Worm (Caenorhabditis elegans) whole organism, mixed stage, embryonic: ENCODE results near the gene ZK354.9.
"Not testable (repeated sequence)": the region's sequence is repeated elsewhere in the genome, so short reads cannot be mapped to it uniquely, and the experiment has no call there.

Experiments
- M03D4.4 ChIP-seq: sonication (generic microtip); optimal IDR thresholded peaks from 2 replicates; lab custom pipeline; 2017; ENCODE audit warnings: mild to moderate bottlenecking, missing genetic modification characterization, missing compliant biosample characterization
- bed-3 ChIP-seq: fragments of 200-800 bp; sonication (Bioruptor generic); optimal IDR thresholded peaks from 3 replicates; lab custom pipeline; 2018; ENCODE audit warnings: mild to moderate bottlenecking, missing genetic modification characterization, moderate library complexity, missing compliant biosample characterization
- blmp-1 ChIP-seq: fragments of 150-350 bp; optimal IDR thresholded peaks from 2 replicates; lab custom pipeline; 2014; ENCODE audit warnings: missing biosample characterization, missing genetic modification characterization
- ceh-43 ChIP-seq: fragments of 200-800 bp; sonication (Bioruptor generic); optimal IDR thresholded peaks from 2 replicates; lab custom pipeline; 2018; ENCODE audit warnings: mild to moderate bottlenecking, missing genetic modification characterization, moderate library complexity, missing compliant biosample characterization
- ceh-83 ChIP-seq: fragments of 200-800 bp; sonication (Bioruptor generic); optimal IDR thresholded peaks from 2 replicates; lab custom pipeline; 2018; ENCODE audit warnings: mild to moderate bottlenecking, missing genetic modification characterization, missing compliant biosample characterization
- ces-1 ChIP-seq: fragments of 150-350 bp; optimal IDR thresholded peaks from 2 replicates; lab custom pipeline; 2014; ENCODE audit warnings: missing biosample characterization, missing genetic modification reagents, missing genetic modification characterization
- cnd-1 ChIP-seq: fragments of 200-800 bp; sonication (Bioruptor generic); optimal IDR thresholded peaks from 2 replicates; lab custom pipeline; 2018; ENCODE audit warnings: mild to moderate bottlenecking, missing genetic modification characterization, missing compliant biosample characterization
- elt-1 ChIP-seq: sonication (generic microtip); optimal IDR thresholded peaks from 2 replicates; lab custom pipeline; 2017; ENCODE audit warnings: missing genetic modification characterization, mild to moderate bottlenecking, missing compliant biosample characterization, antibody characterized with exemption, moderate library complexity, borderline replicate concordance; ENCODE audit not compliant: insufficient read depth
- flh-1 ChIP-seq: fragments of 200-800 bp; sonication (Bioruptor generic); optimal IDR thresholded peaks from 2 replicates; lab custom pipeline; 2018; ENCODE audit warnings: mild to moderate bottlenecking, missing genetic modification characterization, moderate library complexity, missing compliant biosample characterization
- ham-2 ChIP-seq: fragments of 200-800 bp; sonication (Bioruptor generic); optimal IDR thresholded peaks from 2 replicates; lab custom pipeline; 2018; ENCODE audit warnings: mild to moderate bottlenecking, missing genetic modification characterization, missing compliant biosample characterization
- hlh-1 ChIP-seq: fragments of 150-350 bp; optimal IDR thresholded peaks from 2 replicates; lab custom pipeline; 2014; ENCODE audit warnings: missing biosample characterization, missing genetic modification reagents, missing genetic modification characterization
- lin-13 ChIP-seq: fragments of 150-350 bp; optimal IDR thresholded peaks from 2 replicates; lab custom pipeline; 2014; ENCODE audit warnings: missing biosample characterization, missing genetic modification characterization
- lin-32 ChIP-seq: fragments of 200-800 bp; sonication (Bioruptor generic); optimal IDR thresholded peaks from 2 replicates; lab custom pipeline; 2018; ENCODE audit warnings: mild to moderate bottlenecking, missing genetic modification characterization, missing compliant biosample characterization
- lsy-2 ChIP-seq: fragments of 150-350 bp; optimal IDR thresholded peaks from 2 replicates; lab custom pipeline; 2014; ENCODE audit warnings: missing biosample characterization, missing genetic modification characterization
- mab-5 ChIP-seq: fragments of 150-350 bp; optimal IDR thresholded peaks from 2 replicates; lab custom pipeline; 2014; ENCODE audit warnings: missing biosample characterization, missing genetic modification characterization
- mep-1 ChIP-seq: fragments of 150-350 bp; optimal IDR thresholded peaks from 2 replicates; lab custom pipeline; 2017; ENCODE audit warnings: missing biosample characterization, missing genetic modification reagents, missing genetic modification characterization, inconsistent platforms
- mls-2 ChIP-seq: sonication (generic microtip); optimal IDR thresholded peaks from 2 replicates; lab custom pipeline; 2016; ENCODE audit warnings: mild to moderate bottlenecking, missing genetic modification characterization, moderate library complexity, missing compliant biosample characterization
- nhr-12 ChIP-seq: fragments of 150-350 bp; optimal IDR thresholded peaks from 2 replicates; lab custom pipeline; 2014; ENCODE audit warnings: missing biosample characterization, missing genetic modification characterization
- nhr-2 ChIP-seq: fragments of 150-350 bp; optimal IDR thresholded peaks from 2 replicates; lab custom pipeline; 2014; ENCODE audit warnings: missing biosample characterization, missing genetic modification characterization
- nhr-237 ChIP-seq: fragments of 150-350 bp; optimal IDR thresholded peaks from 2 replicates; lab custom pipeline; 2014; ENCODE audit warnings: missing biosample characterization, missing genetic modification characterization
- nhr-28 ChIP-seq: fragments of 150-350 bp; optimal IDR thresholded peaks from 2 replicates; lab custom pipeline; 2014; ENCODE audit warnings: missing biosample characterization, missing genetic modification characterization
- nhr-76 ChIP-seq: sonication (generic microtip); optimal IDR thresholded peaks from 2 replicates; lab custom pipeline; 2017; ENCODE audit warnings: missing biosample characterization, missing genetic modification characterization
- pha-4 ChIP-seq: fragments of 150-350 bp; optimal IDR thresholded peaks from 2 replicates; lab custom pipeline; 2018; ENCODE audit warnings: missing biosample characterization, missing genetic modification reagents, missing genetic modification characterization
- sem-2 ChIP-seq: fragments of 200-800 bp; sonication (Bioruptor generic); optimal IDR thresholded peaks from 2 replicates; lab custom pipeline; 2018; ENCODE audit warnings: mild to moderate bottlenecking, missing genetic modification characterization, missing compliant biosample characterization
- snpc-4 ChIP-seq: fragments of 150-350 bp; optimal IDR thresholded peaks from 2 replicates; lab custom pipeline; 2014; ENCODE audit warnings: missing biosample characterization, missing genetic modification characterization
- tbx-8 ChIP-seq: fragments of 200-800 bp; sonication (Bioruptor generic); optimal IDR thresholded peaks from 2 replicates; lab custom pipeline; 2018; ENCODE audit warnings: mild to moderate bottlenecking, missing genetic modification characterization, moderate library complexity, missing compliant biosample characterization
- unc-120 ChIP-seq: sonication (generic microtip); optimal IDR thresholded peaks from 2 replicates; lab custom pipeline; 2017; ENCODE audit warnings: missing genetic modification characterization, missing compliant biosample characterization; ENCODE audit not compliant: poor library complexity, severe bottlenecking
- unc-39 ChIP-seq: fragments of 150-350 bp; optimal IDR thresholded peaks from 2 replicates; lab custom pipeline; 2014; ENCODE audit warnings: missing biosample characterization, missing genetic modification characterization
- unc-62 ChIP-seq: fragments of 150-350 bp; optimal IDR thresholded peaks from 2 replicates; lab custom pipeline; 2014; ENCODE audit warnings: missing biosample characterization, missing genetic modification reagents, missing genetic modification characterization
- zip-8 ChIP-seq: fragments of 150-350 bp; optimal IDR thresholded peaks from 2 replicates; lab custom pipeline; 2014; ENCODE audit warnings: missing biosample characterization, missing genetic modification characterization
- ztf-11 ChIP-seq: fragments of 150-350 bp; optimal IDR thresholded peaks from 2 replicates; lab custom pipeline; 2014; ENCODE audit warnings: missing biosample characterization, missing genetic modification characterization

Gene ZK354.9

ce11 chrIV:5297436-5298012 lies 10.4 kb downstream of the ZK354.9 start, which contains the start of the genes ZK354.6 and msp-113:
ZK354.6 (minus strand) TSS chrIV:5297536.
msp-113 (plus strand) TSS chrIV:5297962.
- TF ChIP-seq ceh-83 (GFP tag; lab: Kevin White, UChicago) = no peak
- no peak for TF ChIP-seq lsy-2 (tag; lab: Kevin White, UChicago)
- TF ChIP-seq blmp-1 (tag; lab: Kevin White, UChicago) = no peak
- TF ChIP-seq ztf-11 (tag; lab: Kevin White, UChicago) = no peak
- TF ChIP-seq snpc-4 (tag; lab: Kevin White, UChicago) = no peak
- TF ChIP-seq nhr-76 (tag; lab: Kevin White, UChicago) = no peak
- TF ChIP-seq mls-2 = no peak
- TF ChIP-seq elt-1 (tag; lab: Kevin White, UChicago) = no peak
- no peak for TF ChIP-seq ces-1 (GFP tag; lab: Kevin White, UChicago)
- TF ChIP-seq nhr-237 (tag; lab: Kevin White, UChicago) = no peak
- TF ChIP-seq nhr-12 (tag; lab: Kevin White, UChicago) = no peak
- TF ChIP-seq mab-5 (tag; lab: Kevin White, UChicago) = no peak
- TF ChIP-seq zip-8 (tag; lab: Kevin White, UChicago) = no peak
- TF ChIP-seq tbx-8 = no peak
- TF ChIP-seq ham-2 (GFP tag; lab: Kevin White, UChicago) = no peak
- no peak for TF ChIP-seq unc-62 (GFP tag; lab: Kevin White, UChicago)
- TF ChIP-seq mep-1 = no peak
- TF ChIP-seq flh-1 = no peak
- no peak for TF ChIP-seq lin-32 (GFP tag; lab: Kevin White, UChicago)
- TF ChIP-seq sem-2 (GFP tag; lab: Kevin White, UChicago) = no peak

ce11 chrIV:5295240-5295639 lies 12.7 kb downstream of the ZK354.9 start, which contains the start of gene msp-51:
msp-51 (minus strand) TSS chrIV:5295340.
- TF ChIP-seq elt-1 (tag; lab: Kevin White, UChicago); lin-13; mab-5 (tag; lab: Kevin White, UChicago): not testable (repeated sequence)

ce11 chrIV:5294467-5294866 lies 13.5 kb downstream of the ZK354.9 start:
- no peak for TF ChIP-seq pha-4 (tag; lab: Kevin White, UChicago)
- TF ChIP-seq bed-3 = no peak
- TF ChIP-seq unc-120 = no peak
- TF ChIP-seq ham-2 (GFP tag; lab: Kevin White, UChicago) = no peak
- TF ChIP-seq ceh-43 (GFP tag; lab: Kevin White, UChicago) = no peak
- TF ChIP-seq zip-8 (tag; lab: Kevin White, UChicago) = no peak

- TF ChIP-seq nhr-12 (tag; lab: Kevin White, UChicago) (no peak), mab-5 (tag; lab: Kevin White, UChicago) (no peak), nhr-2 (tag; lab: Kevin White, UChicago) (no peak), M03D4.4 (tag; lab: Kevin White, UChicago) (no peak)
- TF ChIP-seq, all 35 proteins: peak for 0
These were observed 16.7 kb downstream of the ZK354.9 start for ce11 chrIV:5291207-5291606.

- TF ChIP-seq snpc-4 (tag; lab: Kevin White, UChicago) = no peak
- TF ChIP-seq blmp-1 (tag; lab: Kevin White, UChicago) = no peak
- TF ChIP-seq pha-4 (tag; lab: Kevin White, UChicago) = no peak
- no peak for TF ChIP-seq ceh-83 (GFP tag; lab: Kevin White, UChicago)
- no peak for TF ChIP-seq nhr-28 (tag; lab: Kevin White, UChicago)
- no peak for TF ChIP-seq hlh-1 (tag; lab: Kevin White, UChicago)
- no peak for TF ChIP-seq unc-120
- no peak for TF ChIP-seq unc-39
- no peak for TF ChIP-seq nhr-76 (tag; lab: Kevin White, UChicago)
- no peak for TF ChIP-seq bed-3
- no peak for TF ChIP-seq unc-62 (GFP tag; lab: Kevin White, UChicago)
- TF ChIP-seq nhr-12 (tag; lab: Kevin White, UChicago) = no peak
- no peak for TF ChIP-seq mep-1
- no peak for TF ChIP-seq ztf-11 (tag; lab: Kevin White, UChicago)
- no peak for TF ChIP-seq tbx-8
- no peak for TF ChIP-seq ceh-43 (GFP tag; lab: Kevin White, UChicago)
- no peak for TF ChIP-seq cnd-1 (tag; lab: Kevin White, UChicago)
- TF ChIP-seq elt-1 (tag; lab: Kevin White, UChicago) = no peak
- TF ChIP-seq lin-13 = no peak
- TF ChIP-seq, all 35 proteins: peak for 0
These were observed 17.4 kb downstream of the ZK354.9 start, which contains the start of gene nlp-47 for ce11 chrIV:5290547-5290946. nlp-47 (plus strand) TSS chrIV:5290847.
